Worm (Caenorhabditis elegans) whole organism, young adult: ENCODE measurements around the gene F18A12.7.

ENCODE experiments used
- B0261.1 ChIP-seq: sonication (generic microtip); optimal IDR thresholded peaks from 2 replicates; lab custom pipeline; 2016; ENCODE audit warnings: mild to moderate bottlenecking, missing genetic modification characterization, moderate library complexity, missing compliant biosample characterization
- F23B12.7 ChIP-seq: sonication (generic microtip); optimal IDR thresholded peaks from 2 replicates; lab custom pipeline; 2017; ENCODE audit warnings: missing genetic modification characterization, mild to moderate bottlenecking, missing compliant biosample characterization, antibody characterized with exemption, moderate library complexity; ENCODE audit not compliant: insufficient read depth
- F49E8.2 ChIP-seq: sonication (generic microtip); optimal IDR thresholded peaks from 3 replicates; lab custom pipeline; 2017; ENCODE audit warnings: missing genetic modification characterization, mild to moderate bottlenecking, missing compliant biosample characterization, antibody characterized with exemption, moderate library complexity; ENCODE audit not compliant: insufficient read depth
- T26A5.8 ChIP-seq: sonication (generic microtip); optimal IDR thresholded peaks from 2 replicates; lab custom pipeline; 2016; ENCODE audit warnings: missing genetic modification characterization, missing compliant biosample characterization
- Y56A3A.18 ChIP-seq: fragments of 200-800 bp; sonication (Bioruptor generic); IDR thresholded peaks from 2 replicates; pipeline ENCODE4 v1.3.6; 2022; ENCODE audit warnings: missing genetic modification reagents, missing genetic modification characterization, missing compliant biosample characterization
- Y95B8A.8 ChIP-seq: fragments of 200-800 bp; sonication (Bioruptor generic); IDR thresholded peaks from 2 replicates; pipeline ENCODE4 v1.3.6; 2022; ENCODE audit warnings: missing genetic modification reagents, missing genetic modification characterization, missing compliant biosample characterization
- akir-1 ChIP-seq: fragments of 200-800 bp; sonication (Bioruptor generic); optimal IDR thresholded peaks from 2 replicates; lab custom pipeline; 2018; ENCODE audit warnings: mild to moderate bottlenecking, missing genetic modification characterization, moderate library complexity, missing compliant biosample characterization
- aptf-3 ChIP-seq: fragments of 200-800 bp; sonication (Bioruptor generic); IDR thresholded peaks from 2 replicates; pipeline ENCODE4 v1.3.6; 2022; ENCODE audit warnings: missing genetic modification characterization, missing compliant biosample characterization
- ccch-3 ChIP-seq: fragments of 200-800 bp; sonication (Bioruptor generic); optimal IDR thresholded peaks from 2 replicates; lab custom pipeline; 2018; ENCODE audit warnings: mild to moderate bottlenecking, missing genetic modification characterization, missing compliant biosample characterization
- cebp-2 ChIP-seq: fragments of 200-800 bp; sonication (Bioruptor generic); IDR thresholded peaks from 2 replicates; pipeline ENCODE4 v1.3.6; 2022; ENCODE audit warnings: missing genetic modification characterization, missing compliant biosample characterization
- ceh-58 ChIP-seq: fragments of 200-800 bp; sonication (Bioruptor generic); IDR thresholded peaks from 2 replicates; pipeline ENCODE4 v1.3.6; 2022; ENCODE audit warnings: missing genetic modification characterization, missing compliant biosample characterization
- ceh-91 ChIP-seq: fragments of 200-800 bp; sonication (Bioruptor generic); IDR thresholded peaks from 2 replicates; pipeline ENCODE4 v1.3.6; 2022; ENCODE audit warnings: missing genetic modification reagents, missing genetic modification characterization, missing compliant biosample characterization
- chd-7 ChIP-seq: sonication (generic microtip); optimal IDR thresholded peaks from 2 replicates; lab custom pipeline; 2016; ENCODE audit warnings: mild to moderate bottlenecking, missing genetic modification characterization, moderate library complexity, missing compliant biosample characterization
- dox-1 ChIP-seq: fragments of 200-800 bp; sonication (Bioruptor generic); IDR thresholded peaks from 2 replicates; pipeline ENCODE4 v1.3.6; 2022; ENCODE audit warnings: missing genetic modification reagents, missing genetic modification characterization, missing compliant biosample characterization
- dpff-1 ChIP-seq: sonication (generic microtip); optimal IDR thresholded peaks from 2 replicates; lab custom pipeline; 2017; ENCODE audit warnings: mild to moderate bottlenecking, missing genetic modification characterization, missing compliant biosample characterization
- egrh-3 ChIP-seq: fragments of 200-800 bp; sonication (Bioruptor generic); IDR thresholded peaks from 2 replicates; pipeline ENCODE4 v1.3.6; 2022; ENCODE audit warnings: missing genetic modification reagents, missing genetic modification characterization, missing compliant biosample characterization
- ets-4 ChIP-seq: fragments of 200-800 bp; sonication (Bioruptor generic); optimal IDR thresholded peaks from 2 replicates; lab custom pipeline; 2018; ENCODE audit warnings: mild to moderate bottlenecking, missing genetic modification characterization, missing compliant biosample characterization
- fkh-3 ChIP-seq: sonication (generic microtip); optimal IDR thresholded peaks from 2 replicates; lab custom pipeline; 2016; ENCODE audit warnings: mild to moderate bottlenecking, missing genetic modification characterization, missing compliant biosample characterization
- hmg-20 ChIP-seq: fragments of 200-800 bp; sonication (Bioruptor generic); IDR thresholded peaks from 2 replicates; pipeline ENCODE4 v1.3.6; 2022; ENCODE audit warnings: missing genetic modification reagents, missing genetic modification characterization, missing compliant biosample characterization
- let-526 ChIP-seq: fragments of 200-800 bp; sonication (Bioruptor generic); IDR thresholded peaks from 2 replicates; pipeline ENCODE4 v1.3.6; 2022; ENCODE audit warnings: missing genetic modification reagents, missing genetic modification characterization, missing compliant biosample characterization
- lin-26 ChIP-seq: fragments of 200-800 bp; sonication (Bioruptor generic); IDR thresholded peaks from 2 replicates; pipeline ENCODE4 v1.3.6; 2022; ENCODE audit warnings: missing genetic modification reagents, missing genetic modification characterization, missing compliant biosample characterization
- lir-1 ChIP-seq: fragments of 200-800 bp; sonication (Bioruptor generic); conservative IDR thresholded peaks from 2 replicates; pipeline ENCODE4 v1.3.6; 2022; ENCODE audit warnings: missing genetic modification reagents, missing genetic modification characterization, missing compliant biosample characterization
- lsy-27 ChIP-seq: sonication (generic microtip); optimal IDR thresholded peaks from 2 replicates; lab custom pipeline; 2017; ENCODE audit warnings: missing genetic modification characterization, mild to moderate bottlenecking, missing compliant biosample characterization, antibody characterized with exemption, missing genotype, borderline replicate concordance; ENCODE audit not compliant: insufficient read depth
- madf-10 ChIP-seq: sonication (generic microtip); optimal IDR thresholded peaks from 2 replicates; lab custom pipeline; 2016; ENCODE audit warnings: mild to moderate bottlenecking, missing genetic modification characterization, missing compliant biosample characterization
- madf-8 ChIP-seq: fragments of 200-800 bp; sonication (Bioruptor generic); conservative IDR thresholded peaks from 2 replicates; pipeline ENCODE4 v1.3.6; 2022; ENCODE audit warnings: missing genetic modification reagents, missing genetic modification characterization, missing compliant biosample characterization
- mcd-1 ChIP-seq: fragments of 200-800 bp; sonication (Bioruptor generic); IDR thresholded peaks from 2 replicates; pipeline ENCODE4 v1.3.6; 2022; ENCODE audit warnings: missing genetic modification reagents, missing genetic modification characterization, missing compliant biosample characterization
- nfya-2 ChIP-seq: fragments of 200-800 bp; sonication (Bioruptor generic); IDR thresholded peaks from 2 replicates; pipeline ENCODE4 v1.3.6; 2022; ENCODE audit warnings: missing genetic modification reagents, missing genetic modification characterization, missing compliant biosample characterization
- nfyb-1 ChIP-seq: fragments of 200-800 bp; sonication (Bioruptor generic); IDR thresholded peaks from 2 replicates; pipeline ENCODE4 v1.3.6; 2022; ENCODE audit warnings: missing genetic modification reagents, missing genetic modification characterization, missing compliant biosample characterization
- nhr-80 ChIP-seq: sonication (generic microtip); optimal IDR thresholded peaks from 2 replicates; lab custom pipeline; 2016; ENCODE audit warnings: missing genetic modification characterization, missing compliant biosample characterization
- nhr-90 ChIP-seq: sonication (generic microtip); optimal IDR thresholded peaks from 2 replicates; lab custom pipeline; 2016; ENCODE audit warnings: missing genotype, mild to moderate bottlenecking, missing genetic modification characterization, missing compliant biosample characterization
- rcor-1 ChIP-seq: fragments of 200-800 bp; sonication (Bioruptor generic); IDR thresholded peaks from 2 replicates; pipeline ENCODE4 v1.3.6; 2022; ENCODE audit warnings: missing genetic modification reagents, missing genetic modification characterization, missing compliant biosample characterization
- rec-8 ChIP-seq, 2 experiments: sonication (generic microtip); optimal IDR thresholded peaks; 2 replicates each; lab custom pipeline; 2016; ENCODE audit warnings: mild to moderate bottlenecking in 2 of 2, missing genetic modification characterization in 2 of 2, missing genetic modification reagents in 2 of 2, missing genotype in 2 of 2, missing biosample characterization in 1 of 2, missing compliant biosample characterization in 1 of 2, moderate library complexity in 1 of 2
- repo-1 ChIP-seq: sonication (generic microtip); optimal IDR thresholded peaks from 2 replicates; lab custom pipeline; 2017; ENCODE audit warnings: mild to moderate bottlenecking, missing genetic modification characterization, missing compliant biosample characterization
- sdz-38 ChIP-seq: sonication (generic microtip); optimal IDR thresholded peaks from 2 replicates; lab custom pipeline; 2016; ENCODE audit warnings: missing genotype, missing genetic modification characterization, missing compliant biosample characterization
- somi-1 ChIP-seq: fragments of 200-800 bp; sonication (Bioruptor generic); optimal IDR thresholded peaks from 2 replicates; lab custom pipeline; 2018; ENCODE audit warnings: mild to moderate bottlenecking, missing genetic modification characterization, missing compliant biosample characterization
- tbx-9 ChIP-seq: sonication (generic microtip); optimal IDR thresholded peaks from 2 replicates; lab custom pipeline; 2016; ENCODE audit warnings: borderline replicate concordance, missing genetic modification characterization, inconsistent platforms, missing compliant biosample characterization
- tlf-1 ChIP-seq: fragments of 200-800 bp; sonication (Bioruptor generic); optimal IDR thresholded peaks from 2 replicates; lab custom pipeline; 2018; ENCODE audit warnings: mild to moderate bottlenecking, missing genetic modification characterization, missing compliant biosample characterization
- unc-130 ChIP-seq: sonication (generic microtip); optimal IDR thresholded peaks from 2 replicates; lab custom pipeline; 2016; ENCODE audit warnings: missing genetic modification reagents, missing genetic modification characterization, missing compliant biosample characterization
- unc-62 ChIP-seq: fragments of 150-350 bp; optimal IDR thresholded peaks from 2 replicates; lab custom pipeline; 2014; ENCODE audit warnings: missing biosample characterization, missing genetic modification reagents, missing genetic modification characterization
- zfh-2 ChIP-seq: fragments of 200-800 bp; sonication (Bioruptor generic); conservative IDR thresholded peaks from 2 replicates; pipeline ENCODE4 v1.3.6; 2022; ENCODE audit warnings: missing genetic modification reagents, missing genetic modification characterization, missing compliant biosample characterization
- zim-3 ChIP-seq: sonication (generic microtip); optimal IDR thresholded peaks from 2 replicates; lab custom pipeline; 2017; ENCODE audit warnings: mild to moderate bottlenecking, missing genetic modification characterization, moderate library complexity, missing compliant biosample characterization
- ztf-25 ChIP-seq: fragments of 200-800 bp; sonication (Bioruptor generic); IDR thresholded peaks from 2 replicates; pipeline ENCODE4 v1.3.6; 2022; ENCODE audit warnings: missing genetic modification reagents, missing genetic modification characterization, missing compliant biosample characterization
- ztf-28 ChIP-seq: fragments of 200-800 bp; sonication (Bioruptor generic); IDR thresholded peaks from 2 replicates; pipeline ENCODE4 v1.3.6; 2022; ENCODE audit warnings: missing genetic modification reagents, missing genetic modification characterization, missing compliant biosample characterization

Gene F18A12.7

DNA sequence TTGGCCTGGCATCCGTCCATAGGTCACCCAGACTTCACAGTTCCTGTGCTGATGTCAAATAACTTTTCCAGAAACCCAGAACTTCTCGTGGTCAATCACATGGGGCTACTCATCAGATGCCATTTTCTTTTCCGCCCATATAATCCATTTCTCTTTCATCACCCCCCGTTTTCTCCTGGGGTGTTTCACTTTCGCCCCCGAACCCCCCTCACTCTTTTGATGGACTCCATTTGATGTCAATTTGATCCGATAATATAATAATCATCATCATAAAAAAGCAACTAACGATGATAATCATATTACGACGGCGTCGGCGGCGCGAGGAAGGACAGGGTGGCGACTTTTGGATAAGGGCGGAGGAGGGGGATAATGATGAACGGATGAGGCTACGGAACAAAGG is 24.0 kb upstream of the F18A12.7 start (continued):
- no peak for TF ChIP-seq lsy-27 (tag; lab: Kevin White, UChicago)

- TF ChIP-seq lsy-27 (tag; lab: Kevin White, UChicago): no peak
- TF ChIP-seq ceh-91 (GFP tag; lab: Robert Waterston, UW): no peak
- TF ChIP-seq rcor-1 (GFP tag; lab: Robert Waterston, UW): no peak
- peak; percentile 58 for TF ChIP-seq zfh-2
- peak; percentile 43; the same call in 1 of the 2 replicates for TF ChIP-seq egrh-3
- TF ChIP-seq nfyb-1 (GFP tag; lab: Robert Waterston, UW): no peak
- 0 out of 2 replicates have a peak, but pooled peaks have one; percentile 46 for TF ChIP-seq aptf-3 (GFP tag; lab: Robert Waterston, UW)
- no peak for TF ChIP-seq chd-7 (tag; lab: Kevin White, UChicago)
- TF ChIP-seq F23B12.7 (tag; lab: Kevin White, UChicago): no peak
- no peak for TF ChIP-seq dox-1 (GFP tag; lab: Robert Waterston, UW)
- TF ChIP-seq dpff-1 (tag; lab: Kevin White, UChicago): no peak
- no peak for TF ChIP-seq F49E8.2 (tag; lab: Kevin White, UChicago)
Measured at ce11 chrII:3437393-3437792, 23.1 kb upstream of the F18A12.7 start.

ce11 chrII:3436412-3436811 is 22.1 kb upstream of the F18A12.7 start, which contains the start of gene skpo-2:
skpo-2 (minus strand) TSS chrII:3436512.
- TF ChIP-seq sdz-38 (no peak), madf-8 (no peak), lsy-27 (tag; lab: Kevin White, UChicago) (no peak), cebp-2 (GFP tag; lab: Robert Waterston, UW) (no peak), ztf-28 (GFP tag; lab: Robert Waterston, UW) (no peak), unc-130 (GFP tag; lab: Kevin White, UChicago) (no peak), madf-10 (no peak), let-526 (GFP tag; lab: Robert Waterston, UW) (no peak), lin-26 (GFP tag; lab: Robert Waterston, UW) (no peak), fkh-3 (tag; lab: Kevin White, UChicago) (no peak), hmg-20 (GFP tag; lab: Robert Waterston, UW) (no peak), tlf-1 (GFP tag; lab: Kevin White, UChicago) (no peak), B0261.1 (tag; lab: Kevin White, UChicago) (no peak), ztf-25 (no peak), akir-1 (GFP tag; lab: Kevin White, UChicago) (no peak), mcd-1 (GFP tag; lab: Robert Waterston, UW) (no peak), ccch-3 (GFP tag; lab: Kevin White, UChicago) (no peak), nhr-90 (tag; lab: Kevin White, UChicago) (no peak), rcor-1 (GFP tag; lab: Robert Waterston, UW) (no peak), nfya-2 (no peak)

ce11 chrII:3434893-3435503 is 20.7 kb upstream of the F18A12.7 start:
- no peak for TF ChIP-seq somi-1
- no peak for TF ChIP-seq aptf-3 (GFP tag; lab: Robert Waterston, UW)
- no peak for TF ChIP-seq T26A5.8
- TF ChIP-seq Y56A3A.18 (GFP tag; lab: Robert Waterston, UW): no peak
- TF ChIP-seq zim-3 (tag; lab: Kevin White, UChicago): no peak
- peak; percentile 17 for TF ChIP-seq ets-4 (GFP tag; lab: Kevin White, UChicago)
- TF ChIP-seq tbx-9 (tag; lab: Kevin White, UChicago): no peak
- TF ChIP-seq madf-8: no peak
- no peak for TF ChIP-seq rec-8 (tag; optimal IDR thresholded peaks at IDR 0.05; lab: Kevin White, UChicago)
- TF ChIP-seq ceh-58 (GFP tag; lab: Robert Waterston, UW): no peak
- no peak for TF ChIP-seq Y95B8A.8 (GFP tag; lab: Robert Waterston, UW)
- TF ChIP-seq unc-62: no peak
- TF ChIP-seq nhr-80 (tag; lab: Kevin White, UChicago): peak; percentile 30
- no peak for TF ChIP-seq lin-26 (GFP tag; lab: Robert Waterston, UW)
- 0 out of 2 replicates have a peak, but pooled peaks have one; percentile 16 for TF ChIP-seq dox-1 (GFP tag; lab: Robert Waterston, UW)
- TF ChIP-seq F23B12.7 (tag; lab: Kevin White, UChicago): no peak
- TF ChIP-seq let-526 (GFP tag; lab: Robert Waterston, UW): no peak
- TF ChIP-seq lir-1 (GFP tag; lab: Robert Waterston, UW): no peak
- no peak for TF ChIP-seq repo-1
